Worm (Caenorhabditis elegans) whole organism, L2 larva: ENCODE results near the gene daf-5.

Source experiments
- C34F6.9 ChIP-seq: fragments of 150-350 bp; optimal IDR thresholded peaks from 2 replicates; lab custom pipeline; 2014; ENCODE audit warnings: missing biosample characterization, missing genetic modification characterization
- F13H6.1 ChIP-seq: sonication (generic microtip); optimal IDR thresholded peaks from 2 replicates; lab custom pipeline; 2016; ENCODE audit warnings: missing genetic modification characterization, missing compliant biosample characterization
- Y55F3AM.14 ChIP-seq: fragments of 200-800 bp; sonication (Bioruptor generic); optimal IDR thresholded peaks from 2 replicates; lab custom pipeline; 2018; ENCODE audit warnings: mild to moderate bottlenecking, missing genetic modification characterization, missing compliant biosample characterization
- aly-2 ChIP-seq: fragments of 150-350 bp; optimal IDR thresholded peaks from 2 replicates; lab custom pipeline; 2014; ENCODE audit warnings: missing biosample characterization, missing genetic modification characterization
- ama-1 ChIP-seq: fragments of 150-350 bp; optimal IDR thresholded peaks from 2 replicates; lab custom pipeline; 2018; ENCODE audit warnings: inconsistent platforms
- crh-2 ChIP-seq: sonication (generic microtip); optimal IDR thresholded peaks from 2 replicates; lab custom pipeline; 2017; ENCODE audit warnings: missing biosample characterization, missing genetic modification characterization
- elt-1 ChIP-seq: fragments of 150-350 bp; optimal IDR thresholded peaks from 2 replicates; lab custom pipeline; 2014; ENCODE audit warnings: missing biosample characterization, missing genetic modification characterization
- fos-1 ChIP-seq: fragments of 150-350 bp; optimal IDR thresholded peaks from 2 replicates; lab custom pipeline; 2014; ENCODE audit warnings: missing biosample characterization, missing genetic modification characterization
- lin-11 ChIP-seq: fragments of 150-350 bp; sonication (generic microtip); optimal IDR thresholded peaks from 2 replicates; lab custom pipeline; 2014; ENCODE audit warnings: missing biosample characterization, missing genetic modification characterization, inconsistent platforms, mixed read lengths
- lin-39 ChIP-seq: fragments of 150-350 bp; optimal IDR thresholded peaks from 2 replicates; lab custom pipeline; 2014; ENCODE audit warnings: missing biosample characterization, missing genetic modification reagents, missing genetic modification characterization
- lsy-2 ChIP-seq, 2 experiments: fragments of 150-350 bp in 1 of 2; sonication (generic microtip) in 1 of 2; optimal IDR thresholded peaks; 2 replicates each; lab custom pipeline; 2014 to 2017; ENCODE audit warnings: missing biosample characterization in 2 of 2, missing genetic modification characterization in 2 of 2
- mab-5 ChIP-seq: fragments of 150-350 bp; optimal IDR thresholded peaks from 2 replicates; lab custom pipeline; 2014; ENCODE audit warnings: missing biosample characterization, missing genetic modification characterization
- mdl-1 ChIP-seq, 2 experiments: fragments of 150-350 bp in 1 of 2; sonication (generic microtip) in 1 of 2; optimal IDR thresholded peaks; 2 replicates each; lab custom pipeline; 2017; ENCODE audit warnings: missing biosample characterization in 2 of 2, missing genetic modification characterization in 2 of 2
- nhr-10 ChIP-seq: sonication (generic microtip); optimal IDR thresholded peaks from 2 replicates; lab custom pipeline; 2017; ENCODE audit warnings: missing biosample characterization, missing genetic modification characterization
- nhr-11 ChIP-seq: fragments of 150-350 bp; optimal IDR thresholded peaks from 2 replicates; lab custom pipeline; 2014; ENCODE audit warnings: missing biosample characterization, missing genetic modification characterization
- nhr-129 ChIP-seq: fragments of 150-350 bp; optimal IDR thresholded peaks from 2 replicates; lab custom pipeline; 2014; ENCODE audit warnings: missing biosample characterization, missing genetic modification characterization
- nhr-21 ChIP-seq: fragments of 150-350 bp; optimal IDR thresholded peaks from 2 replicates; lab custom pipeline; 2014; ENCODE audit warnings: missing biosample characterization, missing genetic modification characterization
- nhr-25 ChIP-seq: fragments of 150-350 bp; sonication (generic microtip); optimal IDR thresholded peaks from 3 replicates; lab custom pipeline; 2014; ENCODE audit warnings: missing biosample characterization, missing genetic modification characterization
- nhr-6 ChIP-seq: fragments of 150-350 bp; optimal IDR thresholded peaks from 2 replicates; lab custom pipeline; 2014; ENCODE audit warnings: missing biosample characterization, missing genetic modification characterization
- peb-1 ChIP-seq: fragments of 150-350 bp; optimal IDR thresholded peaks from 2 replicates; lab custom pipeline; 2014; ENCODE audit warnings: missing biosample characterization, missing genetic modification characterization
- sem-4 ChIP-seq: fragments of 150-350 bp; optimal IDR thresholded peaks from 2 replicates; lab custom pipeline; 2014; ENCODE audit warnings: missing biosample characterization, missing genetic modification reagents, missing genetic modification characterization
- sma-3 ChIP-seq: sonication (generic microtip); optimal IDR thresholded peaks from 2 replicates; lab custom pipeline; 2016; ENCODE audit warnings: missing genetic modification reagents, missing genetic modification characterization, missing compliant biosample characterization
- sma-9 ChIP-seq, 2 experiments: fragments of 150-350 bp in 1 of 2; sonication (generic microtip) in 1 of 2; optimal IDR thresholded peaks; 2 replicates each; lab custom pipeline; 2014 to 2016; ENCODE audit warnings: missing genetic modification characterization in 2 of 2, mild to moderate bottlenecking in 1 of 2, missing biosample characterization in 1 of 2, missing compliant biosample characterization in 1 of 2, missing genetic modification reagents in 1 of 2, moderate library complexity in 1 of 2
- unc-55 ChIP-seq: fragments of 150-350 bp; sonication (generic microtip); optimal IDR thresholded peaks from 3 replicates; lab custom pipeline; 2014; ENCODE audit warnings: missing biosample characterization, missing genetic modification reagents, missing genetic modification characterization
- zag-1 ChIP-seq: fragments of 150-350 bp; optimal IDR thresholded peaks from 2 replicates; lab custom pipeline; 2014; ENCODE audit warnings: missing biosample characterization, missing genetic modification characterization
- ztf-1 ChIP-seq: fragments of 200-800 bp; sonication (Bioruptor generic); conservative IDR thresholded peaks from 2 replicates; pipeline ENCODE4 v1.3.6; 2022; ENCODE audit warnings: missing genetic modification characterization, missing compliant biosample characterization
- ztf-4 ChIP-seq: fragments of 150-350 bp; optimal IDR thresholded peaks from 2 replicates; lab custom pipeline; 2014; ENCODE audit warnings: missing biosample characterization, missing genetic modification characterization

The daf-5 gene

ce11 chrII:14040204-14040842 lies 11.8 kb downstream of the daf-5 start (continued):
- TF ChIP-seq mdl-1 (tag; optimal IDR thresholded peaks at IDR 0.05; lab: Kevin White, UChicago) = peak; percentile 96 to 98
- peak; percentile 80 for TF ChIP-seq nhr-25 (tag; lab: Kevin White, UChicago)
- peak; percentile 87 for TF ChIP-seq mab-5 (tag; lab: Kevin White, UChicago)
- TF ChIP-seq unc-55 (GFP tag; lab: Kevin White, UChicago) = peak; percentile 80
- TF ChIP-seq, all 48 proteins: peak for 32

- TF ChIP-seq fos-1 (tag; lab: Kevin White, UChicago) = no peak
- peak; percentile 37 for TF ChIP-seq ama-1 (lab: Kevin White, UChicago)
These were observed 12.3 kb downstream of the daf-5 start for ce11 chrII:14039811-14040203.

- no peak for TF ChIP-seq nhr-6 (tag; lab: Kevin White, UChicago)
- TF ChIP-seq fos-1 (tag; lab: Kevin White, UChicago) = peak; percentile 32
- peak; percentile 0 for TF ChIP-seq F13H6.1 (tag; lab: Kevin White, UChicago)
- no peak for TF ChIP-seq nhr-10
- peak in 1 of 2 experiments; percentile 33 for TF ChIP-seq mdl-1 (tag; optimal IDR thresholded peaks at IDR 0.05; lab: Kevin White, UChicago)
- peak; percentile 37 for TF ChIP-seq sma-9 (GFP tag; optimal IDR thresholded peaks at IDR 0.05; lab: Kevin White, UChicago)
- no peak for TF ChIP-seq sma-9 (tag; optimal IDR thresholded peaks at IDR 0.05; lab: Kevin White, UChicago)
- no peak for TF ChIP-seq C34F6.9 (tag; lab: Kevin White, UChicago)
- TF ChIP-seq ztf-1 (GFP tag; lab: Robert Waterston, UW) = no peak
- no peak for TF ChIP-seq nhr-129 (tag; lab: Kevin White, UChicago)
- TF ChIP-seq sma-3 (GFP tag; lab: Kevin White, UChicago) = peak; percentile 0
- TF ChIP-seq elt-1 (tag; lab: Kevin White, UChicago) = no peak
These were observed 13.8 kb downstream of the daf-5 start for ce11 chrII:14038331-14038730.

ce11 chrII:14037484-14038303 lies 14.4 kb downstream of the daf-5 start:
- TF ChIP-seq lin-39 (tag; lab: Kevin White, UChicago) = no peak
- TF ChIP-seq nhr-21 = no peak
- peak; percentile 18 for TF ChIP-seq C34F6.9 (tag; lab: Kevin White, UChicago)
- no peak for TF ChIP-seq sem-4
- TF ChIP-seq crh-2 (tag; lab: Kevin White, UChicago) = peak; percentile 26
- no peak for TF ChIP-seq lin-11 (tag; lab: Kevin White, UChicago)
- no peak for TF ChIP-seq peb-1 (tag; lab: Kevin White, UChicago)
- TF ChIP-seq nhr-11 (tag; lab: Kevin White, UChicago) = no peak

- TF ChIP-seq lin-11 (tag; lab: Kevin White, UChicago) (peak; percentile 4), nhr-11 (tag; lab: Kevin White, UChicago) (no peak), nhr-129 (tag; lab: Kevin White, UChicago) (peak; percentile 58), mdl-1 (tag; optimal IDR thresholded peaks at IDR 0.05; lab: Kevin White, UChicago) (peak; percentile 38 to 67), sma-3 (GFP tag; lab: Kevin White, UChicago) (no peak), Y55F3AM.14 (peak; percentile 7), aly-2 (tag; lab: Kevin White, UChicago) (no peak), F13H6.1 (tag; lab: Kevin White, UChicago) (peak; percentile 42), crh-2 (tag; lab: Kevin White, UChicago) (peak; percentile 13), lsy-2 (tag; optimal IDR thresholded peaks at IDR 0.05; lab: Kevin White, UChicago) (peak in 1 of 2 experiments; percentile 49), nhr-21 (no peak), sem-4 (peak; percentile 43), C34F6.9 (tag; lab: Kevin White, UChicago) (peak; percentile 39), sma-9 (GFP tag; optimal IDR thresholded peaks at IDR 0.05; lab: Kevin White, UChicago) (peak; percentile 47), sma-9 (tag; optimal IDR thresholded peaks at IDR 0.05; lab: Kevin White, UChicago) (no peak), ztf-4 (peak; percentile 21), zag-1 (tag; lab: Kevin White, UChicago) (peak; percentile 28)
These were observed 15.2 kb downstream of the daf-5 start for ce11 chrII:14036724-14037483.
